Fruit fly (Drosophila melanogaster) whole organism, embryonic: ENCODE results near the gene Nthl1.

Experiments used
- ATbp ChIP-seq: fragments of 200-800 bp; sonication (Bioruptor generic); optimal IDR thresholded peaks from 2 replicates; lab custom pipeline; 2017; ENCODE audit warnings: missing biosample characterization, mild to moderate bottlenecking, missing genetic modification characterization, missing genetic modification reagents
- Antp ChIP-seq: fragments of 200-800 bp; sonication (Bioruptor generic); optimal IDR thresholded peaks from 3 replicates; lab custom pipeline; 2016; ENCODE audit warnings: missing biosample characterization, missing genetic modification characterization
- Asciz ChIP-seq: fragments of 200-800 bp; sonication (Bioruptor generic); optimal IDR thresholded peaks from 2 replicates; lab custom pipeline; 2017; ENCODE audit warnings: missing biosample characterization, mild to moderate bottlenecking, missing genetic modification characterization, missing genetic modification reagents
- Atf-2 ChIP-seq: fragments of 200-800 bp; sonication (Bioruptor generic); optimal IDR thresholded peaks from 2 replicates; lab custom pipeline; 2016; ENCODE audit warnings: missing biosample characterization, missing genetic modification characterization
- B-H2 ChIP-seq: fragments of 200-800 bp; sonication (Bioruptor generic); optimal IDR thresholded peaks from 2 replicates; lab custom pipeline; 2018; ENCODE audit warnings: missing biosample characterization, mild to moderate bottlenecking, missing genetic modification characterization
- Bgb ChIP-seq: fragments of 200-800 bp; sonication (Bioruptor generic); IDR thresholded peaks from 2 replicates; pipeline ENCODE4 v1.3.6; 2022; ENCODE audit warnings: missing biosample characterization, missing genetic modification characterization; ENCODE audit not compliant: partially characterized antibody
- CG10209 ChIP-seq: fragments of 200-800 bp; sonication (Bioruptor generic); optimal IDR thresholded peaks from 3 replicates; lab custom pipeline; 2017; ENCODE audit warnings: missing biosample characterization, mild to moderate bottlenecking, missing genetic modification characterization, missing genetic modification reagents
- CG10267 ChIP-seq: fragments of 200-800 bp; sonication (Bioruptor generic); optimal IDR thresholded peaks from 2 replicates; lab custom pipeline; 2018; ENCODE audit warnings: missing biosample characterization, mild to moderate bottlenecking, missing genetic modification characterization, moderate library complexity
- CG11247 ChIP-seq: fragments of 200-800 bp; sonication (Bioruptor generic); IDR thresholded peaks from 2 replicates; pipeline ENCODE4 v1.3.6; 2022; ENCODE audit warnings: missing biosample characterization, missing genetic modification characterization
- CG11695 ChIP-seq: fragments of 200-800 bp; sonication (Bioruptor generic); IDR thresholded peaks from 3 replicates; pipeline ENCODE4 v1.3.6; 2022; ENCODE audit warnings: missing biosample characterization, missing genetic modification characterization
- CG12071 ChIP-seq: fragments of 200-800 bp; sonication (Bioruptor generic); optimal IDR thresholded peaks from 3 replicates; lab custom pipeline; 2018; ENCODE audit warnings: missing biosample characterization, mild to moderate bottlenecking, missing genetic modification characterization
- CG1529 ChIP-seq: fragments of 200-800 bp; sonication (Bioruptor generic); optimal IDR thresholded peaks from 3 replicates; lab custom pipeline; 2018; ENCODE audit warnings: missing biosample characterization, missing genetic modification characterization
- CG17829 ChIP-seq: fragments of 200-800 bp; optimal IDR thresholded peaks from 2 replicates; lab custom pipeline; 2019; ENCODE audit warnings: missing biosample characterization, mild to moderate bottlenecking, missing genetic modification characterization, moderate library complexity
- CG1792 ChIP-seq: fragments of 200-800 bp; sonication (Bioruptor generic); optimal IDR thresholded peaks from 2 replicates; lab custom pipeline; 2016; ENCODE audit warnings: missing biosample characterization, missing genetic modification characterization
- CG18476 ChIP-seq: fragments of 200-800 bp; sonication (Bioruptor generic); optimal IDR thresholded peaks from 2 replicates; lab custom pipeline; 2016; ENCODE audit warnings: missing biosample characterization, mild to moderate bottlenecking, missing genetic modification characterization
- CG18599 ChIP-seq: fragments of 200-800 bp; sonication (Bioruptor generic); optimal IDR thresholded peaks from 3 replicates; lab custom pipeline; 2017; ENCODE audit warnings: missing biosample characterization, missing genetic modification characterization, mild to moderate bottlenecking, moderate library complexity, missing genetic modification reagents
- CG33557 ChIP-seq: fragments of 200-800 bp; sonication (Bioruptor generic); optimal IDR thresholded peaks from 2 replicates; lab custom pipeline; 2019; ENCODE audit warnings: missing biosample characterization, mild to moderate bottlenecking, missing genetic modification characterization, moderate library complexity
- CG3847 ChIP-seq: fragments of 200-800 bp; sonication (Bioruptor generic); IDR thresholded peaks from 2 replicates; pipeline ENCODE4 v1.3.6; 2022; ENCODE audit warnings: missing biosample characterization, missing genetic modification characterization
- CG6254 ChIP-seq: fragments of 200-800 bp; sonication (Bioruptor generic); optimal IDR thresholded peaks from 3 replicates; lab custom pipeline; 2017; ENCODE audit warnings: mild to moderate bottlenecking, missing biosample characterization, missing genetic modification reagents, missing genetic modification characterization
- CG7786 ChIP-seq: fragments of 200-800 bp; sonication (Bioruptor generic); optimal IDR thresholded peaks from 2 replicates; lab custom pipeline; 2016; ENCODE audit warnings: missing biosample characterization, missing genetic modification characterization
- CG8388 ChIP-seq: fragments of 200-800 bp; sonication (Bioruptor generic); optimal IDR thresholded peaks from 2 replicates; lab custom pipeline; 2019; ENCODE audit warnings: missing biosample characterization, mild to moderate bottlenecking, missing genetic modification characterization, moderate library complexity
- D ChIP-seq, 2 experiments: fragments of 200-800 bp in 1 of 2; fragments of >200 bp in 1 of 2; sonication (Bioruptor generic) in 1 of 2; optimal IDR thresholded peaks; 2 replicates in 1 of 2; 3 replicates in 1 of 2; lab custom pipeline; 2017; ENCODE audit warnings: mild to moderate bottlenecking in 1 of 2, missing biosample characterization in 1 of 2, missing genetic modification characterization in 1 of 2, missing genetic modification reagents in 1 of 2
- D19A ChIP-seq: fragments of 200-800 bp; optimal IDR thresholded peaks from 3 replicates; lab custom pipeline; 2019; ENCODE audit warnings: missing biosample characterization, mild to moderate bottlenecking, missing genetic modification characterization, moderate library complexity
- Dip3 ChIP-seq: fragments of 200-800 bp; sonication (Bioruptor generic); optimal IDR thresholded peaks from 3 replicates; lab custom pipeline; 2016; ENCODE audit warnings: missing biosample characterization, missing genetic modification characterization
- E2f1 ChIP-seq: fragments of 200-800 bp; sonication (Bioruptor generic); IDR thresholded peaks from 2 replicates; pipeline ENCODE4 v1.3.6; 2022; ENCODE audit warnings: missing biosample characterization, missing genetic modification characterization
- NC2α ChIP-seq: fragments of 200-800 bp; sonication (Bioruptor generic); optimal IDR thresholded peaks from 2 replicates; lab custom pipeline; 2016; ENCODE audit warnings: missing biosample characterization, missing genetic modification characterization
- Optix ChIP-seq: fragments of 200-800 bp; sonication (Bioruptor generic); IDR thresholded peaks from 3 replicates; pipeline ENCODE4 v1.3.6; 2022; ENCODE audit warnings: missing biosample characterization, missing genetic modification characterization
- Six4 ChIP-seq: fragments of 200-800 bp; sonication (Bioruptor generic); optimal IDR thresholded peaks from 2 replicates; lab custom pipeline; 2016; ENCODE audit warnings: missing biosample characterization, missing genetic modification characterization
- Xbp1 ChIP-seq: fragments of 200-800 bp; sonication (Bioruptor generic); optimal IDR thresholded peaks from 3 replicates; lab custom pipeline; 2016; ENCODE audit warnings: missing biosample characterization, mild to moderate bottlenecking, missing genetic modification characterization
- al ChIP-seq: fragments of 200-800 bp; sonication (Bioruptor generic); IDR thresholded peaks from 2 replicates; pipeline ENCODE4 v1.3.6; 2022; ENCODE audit warnings: missing biosample characterization, missing genetic modification characterization
- ap ChIP-seq: fragments of 200-800 bp; sonication (Bioruptor generic); IDR thresholded peaks from 2 replicates; pipeline ENCODE4 v1.3.6; 2022; ENCODE audit warnings: missing biosample characterization, missing genetic modification characterization
- cg ChIP-seq: fragments of 200-800 bp; sonication (Bioruptor generic); optimal IDR thresholded peaks from 3 replicates; lab custom pipeline; 2019; ENCODE audit warnings: missing biosample characterization, mild to moderate bottlenecking, missing genetic modification characterization, moderate library complexity
- cwo ChIP-seq: fragments of 200-800 bp; sonication (Bioruptor generic); optimal IDR thresholded peaks from 3 replicates; lab custom pipeline; 2017; ENCODE audit warnings: missing biosample characterization, missing genetic modification characterization, mild to moderate bottlenecking, moderate library complexity, missing genetic modification reagents
- dm ChIP-seq: fragments of 200-800 bp; sonication (Bioruptor generic); optimal IDR thresholded peaks from 3 replicates; lab custom pipeline; 2016; ENCODE audit warnings: missing biosample characterization, missing genetic modification characterization
- dmrt99B ChIP-seq: fragments of 200-800 bp; sonication (Bioruptor generic); optimal IDR thresholded peaks from 2 replicates; lab custom pipeline; 2018; ENCODE audit warnings: missing biosample characterization, mild to moderate bottlenecking, missing genetic modification characterization, moderate library complexity
- dysf ChIP-seq: fragments of 200-800 bp; sonication (Bioruptor generic); IDR thresholded peaks from 3 replicates; pipeline ENCODE4 v1.3.6; 2022; ENCODE audit warnings: missing biosample characterization, missing genetic modification characterization
- ems ChIP-seq: fragments of 200-800 bp; sonication (Bioruptor generic); optimal IDR thresholded peaks from 3 replicates; lab custom pipeline; 2016; ENCODE audit warnings: missing biosample characterization, missing genetic modification characterization
- eve ChIP-seq, 2 experiments: fragments of >200 bp; optimal IDR thresholded peaks; 2 replicates each; lab custom pipeline; 2017; ENCODE audit warnings: missing biosample characterization in 2 of 2, missing genetic modification characterization in 2 of 2
- grn ChIP-seq: fragments of 200-800 bp; sonication (Bioruptor generic); optimal IDR thresholded peaks from 3 replicates; lab custom pipeline; 2017; ENCODE audit warnings: missing biosample characterization, missing genetic modification characterization
- gt ChIP-seq: fragments of 200-800 bp; sonication (Bioruptor generic); IDR thresholded peaks from 2 replicates; pipeline ENCODE4 v1.3.6; 2022; ENCODE audit warnings: missing biosample characterization, missing genetic modification characterization
- insv ChIP-seq, 2 experiments: fragments of 200-800 bp; sonication (Bioruptor generic); optimal IDR thresholded peaks; 3 replicates each; lab custom pipeline; 2016 to 2018; ENCODE audit warnings: missing biosample characterization in 2 of 2, missing genetic modification characterization in 2 of 2
- inv ChIP-seq: fragments of 200-800 bp; sonication (Bioruptor generic); IDR thresholded peaks from 2 replicates; pipeline ENCODE4 v1.3.6; 2022; ENCODE audit warnings: missing biosample characterization, missing genetic modification characterization; ENCODE audit not compliant: partially characterized antibody
- mirr ChIP-seq: fragments of 200-800 bp; sonication (Bioruptor generic); optimal IDR thresholded peaks from 3 replicates; lab custom pipeline; 2018; ENCODE audit warnings: missing biosample characterization, mild to moderate bottlenecking, missing genetic modification characterization
- peb ChIP-seq: fragments of 200-800 bp; sonication (Bioruptor generic); IDR thresholded peaks from 2 replicates; pipeline ENCODE4 v1.3.6; 2022; ENCODE audit warnings: missing biosample characterization, missing genetic modification characterization
- phol ChIP-seq: fragments of 200-800 bp; sonication (Bioruptor generic); optimal IDR thresholded peaks from 3 replicates; lab custom pipeline; 2018; ENCODE audit warnings: missing biosample characterization, mild to moderate bottlenecking, missing genetic modification characterization, moderate library complexity
- ro ChIP-seq: fragments of 200-800 bp; sonication (Bioruptor generic); IDR thresholded peaks from 2 replicates; pipeline ENCODE4 v1.3.6; 2022; ENCODE audit warnings: missing biosample characterization, missing genetic modification characterization
- sens ChIP-seq: fragments of 200-800 bp; sonication (Bioruptor generic); peaks from one replicate; lab custom pipeline; 2016; ENCODE audit warnings: missing biosample characterization, missing genetic modification characterization
- sim ChIP-seq: fragments of 200-800 bp; sonication (Bioruptor generic); IDR thresholded peaks from 2 replicates; pipeline ENCODE4 v1.3.6; 2022; ENCODE audit warnings: missing biosample characterization, missing genetic modification characterization
- zfh2 ChIP-seq: fragments of 200-800 bp; sonication (Bioruptor generic); optimal IDR thresholded peaks from 2 replicates; lab custom pipeline; 2016; ENCODE audit warnings: missing biosample characterization, missing genetic modification characterization

The Nthl1 gene

DNA sequence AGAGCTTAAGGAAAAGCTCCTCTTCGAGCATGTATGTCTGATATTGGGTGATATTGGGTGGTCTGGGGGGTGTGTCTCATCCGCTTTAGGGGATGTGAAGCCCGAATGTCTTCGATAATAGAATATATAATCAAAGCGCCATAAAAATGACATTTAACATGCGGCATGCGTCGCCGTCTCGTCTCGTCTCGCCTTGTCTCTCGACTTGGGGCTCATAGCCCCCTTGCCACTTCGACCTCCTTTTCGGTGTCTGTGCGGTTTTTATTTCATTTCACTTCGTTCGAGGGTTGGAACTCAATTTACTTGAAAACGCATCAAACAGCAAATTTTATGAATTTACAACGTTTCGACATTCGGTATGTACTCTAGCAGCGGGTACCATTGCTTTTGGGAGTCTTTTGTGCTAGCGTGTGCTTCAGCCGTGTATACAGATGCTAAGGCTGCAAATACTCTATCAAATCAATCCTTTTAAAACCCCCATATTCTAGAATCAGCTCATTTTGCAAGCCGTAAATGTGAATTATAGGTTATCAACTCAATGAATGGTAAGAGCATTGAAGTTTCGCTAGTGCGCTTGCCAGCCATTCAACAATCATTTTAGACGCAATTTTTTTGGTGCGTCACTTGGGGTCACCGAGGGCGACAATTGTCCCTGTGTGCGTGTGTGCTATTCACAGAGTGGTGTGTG, 22.9 kb upstream of the Nthl1 start (continued):
- TF ChIP-seq CG6254: no peak
- peak; percentile 52 for TF ChIP-seq dmrt99B
- peak; percentile 59; the same call in 2 of the 3 replicates for TF ChIP-seq CG11695 (GFP tag; lab: Robert Waterston, UW)
- peak; percentile 43; the same call in 1 of the 2 replicates for TF ChIP-seq CG3847 (GFP tag; lab: Robert Waterston, UW)
- no peak for TF ChIP-seq ro (GFP tag; lab: Robert Waterston, UW)
- TF ChIP-seq cwo (GFP tag; lab: Kevin White, UChicago): no peak
- TF ChIP-seq Optix: peak; percentile 67; the same call in 2 of the 3 replicates
- peak; percentile 15 for TF ChIP-seq CG12071 (GFP tag; lab: Kevin White, UChicago)
- TF ChIP-seq al: peak; percentile 18; the same call in 1 of the 2 replicates
- peak; percentile 19 for TF ChIP-seq cg (GFP tag; lab: Kevin White, UChicago)
- no peak for TF ChIP-seq grn (GFP tag; lab: Kevin White, UChicago)
- TF ChIP-seq CG1529 (GFP tag; lab: Kevin White, UChicago): peak; percentile 6
- no peak for TF ChIP-seq CG11247 (GFP tag; lab: Robert Waterston, UW)
- peak; percentile 18 for TF ChIP-seq zfh2 (GFP tag; lab: Kevin White, UChicago)
- TF ChIP-seq D (optimal IDR thresholded peaks at IDR 0.05; lab: Kevin White, UChicago): no peak
- no peak for TF ChIP-seq D (GFP tag; optimal IDR thresholded peaks at IDR 0.05; lab: Kevin White, UChicago)
- TF ChIP-seq B-H2 (GFP tag; lab: Kevin White, UChicago): no peak
- no peak for TF ChIP-seq gt (GFP tag; lab: Robert Waterston, UW)
- TF ChIP-seq inv: no peak
- no peak for TF ChIP-seq Bgb (GFP tag; lab: Robert Waterston, UW)
- TF ChIP-seq ATbp (GFP tag; lab: Kevin White, UChicago): peak; percentile 71
- TF ChIP-seq Asciz (GFP tag; lab: Kevin White, UChicago): no peak
- no peak for TF ChIP-seq CG17829
- TF ChIP-seq NC2α: peak; percentile 15
- peak; percentile 44 for TF ChIP-seq ems (GFP tag; lab: Kevin White, UChicago)
- peak; percentile 69 for TF ChIP-seq Xbp1 (GFP tag; lab: Kevin White, UChicago)
- peak; percentile 30; the same call in 1 of the 2 replicates for TF ChIP-seq ap
- peak; percentile 5 for TF ChIP-seq CG10267 (tag; lab: Kevin White, UChicago)
- TF ChIP-seq Atf-2 (GFP tag; lab: Kevin White, UChicago): peak; percentile 10
- no peak for TF ChIP-seq CG33557 (GFP tag; lab: Kevin White, UChicago)
- TF ChIP-seq D19A: peak; percentile 95
- TF ChIP-seq mirr: peak; percentile 0
- TF ChIP-seq CG18599: peak; percentile 19
- peak; percentile 27 for TF ChIP-seq Six4 (GFP tag; lab: Kevin White, UChicago)
- peak; percentile 26; the same call in 1 of the 2 replicates for TF ChIP-seq E2f1 (GFP tag; lab: Robert Waterston, UW)
- no peak for TF ChIP-seq sim (GFP tag; lab: Robert Waterston, UW)
- peak; percentile 22 for TF ChIP-seq Dip3 (GFP tag; lab: Kevin White, UChicago)
- TF ChIP-seq eve (GFP tag; optimal IDR thresholded peaks at IDR 0.05; lab: Kevin White, UChicago): peak in 1 of 2 experiments; percentile 60
- TF ChIP-seq Antp (GFP tag; lab: Kevin White, UChicago): peak; percentile 35
- TF ChIP-seq dm (GFP tag; lab: Kevin White, UChicago): peak; percentile 22
- TF ChIP-seq phol (tag; lab: Kevin White, UChicago): peak; percentile 27
- peak; percentile 82 for TF ChIP-seq dysf
- TF ChIP-seq CG1792 (GFP tag; lab: Kevin White, UChicago): peak; percentile 31
- peak; percentile 10 for TF ChIP-seq CG7786 (GFP tag; lab: Kevin White, UChicago)
- no peak for TF ChIP-seq insv (GFP tag; optimal IDR thresholded peaks at IDR 0.05; lab: Kevin White, UChicago)
- peak; percentile 45; the same call in 1 of the 2 replicates for TF ChIP-seq peb (GFP tag; lab: Robert Waterston, UW)
- peak; percentile 11 for TF ChIP-seq CG18476 (GFP tag; lab: Kevin White, UChicago)
- peak; percentile 40 for TF ChIP-seq CG10209
- peak; percentile 46 for TF ChIP-seq CG8388 (GFP tag; lab: Kevin White, UChicago)
- peak; percentile 72 for TF ChIP-seq sens (GFP tag; lab: Kevin White, UChicago)
